Fruit fly (Drosophila melanogaster): ENCODE data around the gene Rab27.

DNA sequence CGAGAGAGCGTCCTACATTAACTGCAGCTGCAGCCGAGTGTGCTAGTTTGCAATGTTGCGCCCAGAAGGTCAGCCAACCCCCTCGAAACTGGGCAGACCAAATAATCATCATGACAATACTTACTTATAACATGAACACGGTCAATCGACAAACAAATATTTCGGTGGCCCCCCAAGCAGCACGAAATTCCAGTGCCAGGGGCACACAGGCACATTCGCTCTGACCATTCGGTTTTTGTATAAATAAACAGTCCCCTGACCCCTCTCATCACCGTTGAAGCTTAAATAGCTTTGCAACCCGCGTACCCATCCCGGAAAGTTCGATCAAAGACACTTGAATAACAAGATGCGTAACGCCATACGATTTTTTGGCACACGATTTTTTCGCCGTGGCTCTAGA is 37.1 kb upstream of the Rab27 start:
- TF ChIP-seq OdsH (GFP tag; optimal IDR thresholded peaks at IDR 0.05) (no peak), Lpt (GFP tag; optimal IDR thresholded peaks at IDR 0.05) (no peak), CG10631 (GFP tag; optimal IDR thresholded peaks at IDR 0.05) (no peak), CG8119 (GFP tag; IDR thresholded peaks at IDR 0.05) (no peak), Blimp-1 (GFP tag; optimal IDR thresholded peaks at IDR 0.05) (no peak), CG31627 (GFP tag; optimal IDR thresholded peaks at IDR 0.05) (no peak), Sox102F (GFP tag; optimal IDR thresholded peaks at IDR 0.05) (no peak), CG6163 (GFP tag; IDR thresholded peaks at IDR 0.05) (no peak), Hr4 (GFP tag; optimal IDR thresholded peaks at IDR 0.05) (no peak), Eip78C (GFP tag) (no peak), CG1621 (tag; optimal IDR thresholded peaks at IDR 0.05) (no peak), eg (GFP tag; IDR thresholded peaks at IDR 0.05) (no peak)

All from whole organism, prepupa.